Fruit fly (Drosophila melanogaster): ENCODE results near the gene CG11498.
A peak's percentile ranks its signal among the peaks of the same experiment; 100 is the strongest.

The CG11498 gene

DNA sequence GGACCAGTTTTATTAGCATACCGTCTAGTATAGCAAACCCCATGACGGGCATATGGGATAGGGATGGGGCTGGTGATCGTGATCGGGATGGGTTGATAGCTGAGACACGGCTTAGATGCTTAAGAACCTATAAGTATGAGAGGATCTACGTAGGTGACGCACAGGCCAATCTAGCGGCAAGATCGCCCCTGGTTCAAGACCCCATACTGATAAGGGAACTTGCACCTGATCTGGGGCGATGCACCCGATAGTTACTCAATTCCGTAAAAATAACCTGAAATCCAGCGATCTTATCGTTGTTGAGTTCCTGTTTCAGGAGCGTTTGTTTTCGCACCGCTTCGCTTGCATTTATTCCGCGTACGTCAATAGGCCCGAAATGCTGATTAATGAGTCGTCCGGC, 51.6 kb downstream of the CG11498 start:
- no peak for TF ChIP-seq CkIIα-i1 (GFP tag; IDR thresholded peaks at IDR 0.05)
- TF ChIP-seq crc (GFP tag; optimal IDR thresholded peaks at IDR 0.05), result no peak
- TF ChIP-seq tin (GFP tag; optimal IDR thresholded peaks at IDR 0.05), result no peak
- TF ChIP-seq klu (GFP tag; IDR thresholded peaks at IDR 0.05), result no peak
- no peak for TF ChIP-seq CG3995 (GFP tag; optimal IDR thresholded peaks at IDR 0.05)
- no peak for TF ChIP-seq Nf-YC (tag; optimal IDR thresholded peaks at IDR 0.05)
- TF ChIP-seq bowl (GFP tag; IDR thresholded peaks at IDR 0.05), result no peak
- TF ChIP-seq CG31441 (GFP tag; IDR thresholded peaks at IDR 0.05), result no peak
- no peak for TF ChIP-seq cad (GFP tag; optimal IDR thresholded peaks at IDR 0.05)
- no peak for TF ChIP-seq Adf1 (GFP tag; IDR thresholded peaks at IDR 0.05)

DNA sequence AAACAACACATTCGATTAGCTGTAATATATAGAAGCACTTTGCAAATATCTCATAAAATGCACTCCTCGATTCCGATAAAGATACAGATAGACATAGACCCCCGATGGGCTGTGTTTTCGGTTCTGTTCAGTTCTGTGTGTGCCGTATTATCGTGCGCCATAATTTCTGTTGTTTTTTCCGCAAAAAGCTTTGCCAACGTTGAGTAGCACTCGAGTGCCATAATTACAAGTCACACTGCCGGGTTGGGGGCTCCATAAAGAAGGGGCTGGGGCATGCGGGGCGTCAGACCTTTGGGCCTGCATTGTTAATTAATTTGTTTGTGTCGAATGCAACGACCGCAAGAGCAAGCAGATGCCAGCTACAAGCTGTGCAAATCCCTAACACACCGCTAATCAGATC, 52.6 kb downstream of the CG11498 start:
- no peak for TF ChIP-seq Myb (GFP tag; optimal IDR thresholded peaks at IDR 0.05)

DNA sequence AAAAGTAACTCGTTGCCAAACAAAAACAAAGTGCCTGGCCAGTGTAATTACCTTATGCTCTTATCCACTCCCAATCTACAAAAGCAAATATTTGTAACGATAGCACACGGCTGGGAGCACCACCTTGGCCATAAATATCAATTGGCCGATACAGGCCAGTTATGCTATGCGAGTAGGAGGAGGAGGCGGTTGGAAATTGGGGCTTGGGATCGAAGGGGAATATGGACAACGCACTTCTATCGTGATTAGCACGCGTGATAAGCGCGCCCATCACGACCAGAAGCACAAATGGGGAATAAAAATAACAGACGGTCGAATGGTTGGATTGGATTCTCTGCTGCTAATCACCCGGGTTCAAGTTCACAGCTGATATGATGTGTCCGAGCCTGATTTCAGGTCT, 53.7 kb downstream of the CG11498 start:
- TF ChIP-seq CG12769 (tag; optimal IDR thresholded peaks at IDR 0.05) (peak; percentile 82), CG34376 (GFP tag; optimal IDR thresholded peaks at IDR 0.05) (peak; percentile 82), zf30C (GFP tag; optimal IDR thresholded peaks at IDR 0.05) (no peak), CG10543 (GFP tag; optimal IDR thresholded peaks at IDR 0.05) (peak; percentile 37), CkIIα-i1 (GFP tag; IDR thresholded peaks at IDR 0.05) (no peak), Med (GFP tag) (peak; percentile 58), chinmo (GFP tag; IDR thresholded peaks at IDR 0.05; ENCODE audit: partially characterized antibody) (0 out of 4 replicates have a peak, but pooled peaks have one; percentile 46), Pdp1 (GFP tag; optimal IDR thresholded peaks at IDR 0.05) (peak in 1 of 2 experiments; percentile 71), Hey (tag; optimal IDR thresholded peaks at IDR 0.05) (peak; percentile 14), CG7987 (GFP tag; optimal IDR thresholded peaks at IDR 0.05) (peak; percentile 58), cwo (GFP tag; optimal IDR thresholded peaks at IDR 0.05) (peak; percentile 47), GATAe (GFP tag; conservative IDR thresholded peaks at IDR 0.05) (0 out of 2 replicates have a peak, but pooled peaks have one; percentile 27), mirr (GFP tag; optimal IDR thresholded peaks at IDR 0.05) (peak; percentile 5), exex (tag; optimal IDR thresholded peaks at IDR 0.05) (peak; percentile 92), sug (tag; optimal IDR thresholded peaks at IDR 0.05) (peak; percentile 87), CG2678 (tag; optimal IDR thresholded peaks at IDR 0.05) (peak; percentile 41), psq (GFP tag; optimal IDR thresholded peaks at IDR 0.05) (no peak), Dip3 (GFP tag; optimal IDR thresholded peaks at IDR 0.05) (no peak), Hr78 (GFP tag; optimal IDR thresholded peaks at IDR 0.05) (peak in 1 of 2 experiments; percentile 41), grn (GFP tag; optimal IDR thresholded peaks at IDR 0.05) (peak; percentile 97), sd (tag; optimal IDR thresholded peaks at IDR 0.05) (peak; percentile 92), CG6272 (GFP tag; IDR thresholded peaks at IDR 0.05) (no peak), Vsx1 (GFP tag; optimal IDR thresholded peaks at IDR 0.05) (peak; percentile 17), NFAT (GFP tag; IDR thresholded peaks at IDR 0.05) (0 out of 2 replicates have a peak, but pooled peaks have one; percentile 25)

DNA sequence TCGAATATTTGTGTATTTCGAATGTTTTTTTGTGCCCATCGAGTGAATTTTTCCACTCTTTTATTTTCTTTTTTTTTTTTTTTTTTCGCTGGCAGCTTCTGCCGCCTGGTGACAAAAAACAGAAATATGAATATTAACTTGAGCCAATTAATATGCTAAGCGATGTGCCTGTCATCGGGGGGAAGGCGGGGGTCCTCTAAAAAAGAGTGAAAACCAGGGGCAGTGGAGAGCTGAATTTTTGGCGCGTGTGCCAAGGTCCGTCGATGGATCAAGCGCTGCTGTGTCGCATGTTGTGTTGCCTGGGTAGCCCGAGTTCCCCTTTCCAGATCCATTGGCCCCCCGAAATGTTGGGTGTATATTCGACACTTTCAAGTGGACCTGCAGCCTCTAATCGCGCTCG, 54.5 kb downstream of the CG11498 start:
- no peak for TF ChIP-seq CG11085 (GFP tag; IDR thresholded peaks at IDR 0.05)
- no peak for TF ChIP-seq seq (GFP tag; IDR thresholded peaks at IDR 0.05)
- TF ChIP-seq aop (GFP tag; IDR thresholded peaks at IDR 0.05), result no peak
- peak; percentile 83 for TF ChIP-seq z (GFP tag; IDR thresholded peaks at IDR 0.05)
- TF ChIP-seq unpg (GFP tag; optimal IDR thresholded peaks at IDR 0.05), result no peak
- no peak for TF ChIP-seq Max (GFP tag; optimal IDR thresholded peaks at IDR 0.05)
- no peak for TF ChIP-seq CG1647 (GFP tag; optimal IDR thresholded peaks at IDR 0.05)
- TF ChIP-seq Fer3 (tag; optimal IDR thresholded peaks at IDR 0.05), result no peak
- no peak for TF ChIP-seq Tbp (GFP tag; optimal IDR thresholded peaks at IDR 0.05)
- no peak for TF ChIP-seq Hey (tag; optimal IDR thresholded peaks at IDR 0.05)
- no peak for TF ChIP-seq Rx (GFP tag; IDR thresholded peaks at IDR 0.05)
- no peak for TF ChIP-seq Fer2 (tag; optimal IDR thresholded peaks at IDR 0.05)
- TF ChIP-seq crol (GFP tag; IDR thresholded peaks at IDR 0.05), result 0 out of 2 replicates have a peak, but pooled peaks have one; percentile 14
- no peak for TF ChIP-seq sna (GFP tag; IDR thresholded peaks at IDR 0.05; ENCODE audit: partially characterized antibody)
- TF ChIP-seq Six4 (GFP tag; optimal IDR thresholded peaks at IDR 0.05), result no peak
- TF ChIP-seq zfh1 (GFP tag; IDR thresholded peaks at IDR 0.05), result peak; percentile 7; the same call in 1 of the 3 replicates
